Worm (Caenorhabditis elegans) whole organism, young adult: Measurements from ENCODE around the gene C03F11.2.
A peak's percentile ranks its signal among the peaks of the same experiment; 100 is the strongest.

Source experiments
- B0019.2 ChIP-seq: fragments of 200-800 bp; sonication (Bioruptor generic); conservative IDR thresholded peaks from 2 replicates; pipeline ENCODE4 v1.3.6; 2022; ENCODE audit warnings: missing genetic modification reagents, missing genetic modification characterization, missing compliant biosample characterization
- C17E4.6 ChIP-seq: fragments of 200-800 bp; sonication (Bioruptor generic); IDR thresholded peaks from 2 replicates; pipeline ENCODE4 v1.3.6; 2022; ENCODE audit warnings: missing genetic modification reagents, missing genetic modification characterization, missing compliant biosample characterization
- F22D6.2 ChIP-seq: sonication (generic microtip); optimal IDR thresholded peaks from 2 replicates; lab custom pipeline; 2016; ENCODE audit warnings: mild to moderate bottlenecking, missing genetic modification characterization, missing compliant biosample characterization
- F23B12.7 ChIP-seq: sonication (generic microtip); optimal IDR thresholded peaks from 2 replicates; lab custom pipeline; 2017; ENCODE audit warnings: missing genetic modification characterization, mild to moderate bottlenecking, missing compliant biosample characterization, antibody characterized with exemption, moderate library complexity; ENCODE audit not compliant: insufficient read depth
- T07F8.4 ChIP-seq: sonication (generic microtip); optimal IDR thresholded peaks from 2 replicates; lab custom pipeline; 2016; ENCODE audit warnings: mild to moderate bottlenecking, missing genetic modification characterization, moderate library complexity, missing compliant biosample characterization
- Y53G8AR.9 ChIP-seq: fragments of 200-800 bp; sonication (Bioruptor generic); conservative IDR thresholded peaks from 2 replicates; pipeline ENCODE4 v1.3.6; 2022; ENCODE audit warnings: missing genetic modification reagents, missing genetic modification characterization, missing compliant biosample characterization
- aptf-2 ChIP-seq: fragments of 200-800 bp; sonication (Bioruptor generic); conservative IDR thresholded peaks from 2 replicates; pipeline ENCODE4 v1.3.6; 2022; ENCODE audit warnings: missing genetic modification reagents, missing genetic modification characterization, missing compliant biosample characterization
- attf-3 ChIP-seq: fragments of 200-800 bp; sonication (Bioruptor generic); conservative IDR thresholded peaks from 2 replicates; pipeline ENCODE4 v1.3.6; 2022; ENCODE audit warnings: missing genetic modification reagents, missing genetic modification characterization, missing compliant biosample characterization
- attf-5 ChIP-seq: fragments of 200-800 bp; sonication (Bioruptor generic); optimal IDR thresholded peaks from 2 replicates; lab custom pipeline; 2018; ENCODE audit warnings: mild to moderate bottlenecking, missing genetic modification characterization, missing compliant biosample characterization
- attf-6 ChIP-seq: fragments of 200-800 bp; sonication (Bioruptor generic); IDR thresholded peaks from 2 replicates; pipeline ENCODE4 v1.3.6; 2022; ENCODE audit warnings: missing genetic modification reagents, missing genetic modification characterization, missing compliant biosample characterization
- chd-7 ChIP-seq: sonication (generic microtip); optimal IDR thresholded peaks from 2 replicates; lab custom pipeline; 2016; ENCODE audit warnings: mild to moderate bottlenecking, missing genetic modification characterization, moderate library complexity, missing compliant biosample characterization
- die-1 ChIP-seq: sonication (generic microtip); optimal IDR thresholded peaks from 2 replicates; lab custom pipeline; 2016; ENCODE audit warnings: missing genotype, mild to moderate bottlenecking, missing genetic modification characterization, missing compliant biosample characterization
- dox-1 ChIP-seq: fragments of 200-800 bp; sonication (Bioruptor generic); IDR thresholded peaks from 2 replicates; pipeline ENCODE4 v1.3.6; 2022; ENCODE audit warnings: missing genetic modification reagents, missing genetic modification characterization, missing compliant biosample characterization
- efl-1 ChIP-seq: fragments of 150-350 bp; optimal IDR thresholded peaks from 2 replicates; lab custom pipeline; 2014; ENCODE audit warnings: missing biosample characterization, missing genetic modification reagents, missing genetic modification characterization
- egrh-3 ChIP-seq: fragments of 200-800 bp; sonication (Bioruptor generic); IDR thresholded peaks from 2 replicates; pipeline ENCODE4 v1.3.6; 2022; ENCODE audit warnings: missing genetic modification reagents, missing genetic modification characterization, missing compliant biosample characterization
- ekl-4 ChIP-seq: fragments of 200-800 bp; sonication (Bioruptor generic); IDR thresholded peaks from 2 replicates; pipeline ENCODE4 v1.3.6; 2022; ENCODE audit warnings: missing genetic modification reagents, missing genetic modification characterization, missing compliant biosample characterization
- ets-4 ChIP-seq: fragments of 200-800 bp; sonication (Bioruptor generic); optimal IDR thresholded peaks from 2 replicates; lab custom pipeline; 2018; ENCODE audit warnings: mild to moderate bottlenecking, missing genetic modification characterization, missing compliant biosample characterization
- fkh-3 ChIP-seq: sonication (generic microtip); optimal IDR thresholded peaks from 2 replicates; lab custom pipeline; 2016; ENCODE audit warnings: mild to moderate bottlenecking, missing genetic modification characterization, missing compliant biosample characterization
- gei-17 ChIP-seq: fragments of 200-800 bp; sonication (Bioruptor generic); optimal IDR thresholded peaks from 2 replicates; lab custom pipeline; 2018; ENCODE audit warnings: mild to moderate bottlenecking, missing genetic modification characterization, missing compliant biosample characterization
- him-1 ChIP-seq: sonication (generic microtip); optimal IDR thresholded peaks from 2 replicates; lab custom pipeline; 2016; ENCODE audit warnings: missing genotype, missing genetic modification reagents, missing genetic modification characterization, missing compliant biosample characterization
- hmg-1.2 ChIP-seq: fragments of 200-800 bp; sonication (Bioruptor generic); IDR thresholded peaks from 2 replicates; pipeline ENCODE4 v1.3.6; 2022; ENCODE audit warnings: missing genetic modification reagents, missing genetic modification characterization, missing compliant biosample characterization
- hmg-20 ChIP-seq: fragments of 200-800 bp; sonication (Bioruptor generic); IDR thresholded peaks from 2 replicates; pipeline ENCODE4 v1.3.6; 2022; ENCODE audit warnings: missing genetic modification reagents, missing genetic modification characterization, missing compliant biosample characterization
- hsf-1 ChIP-seq: fragments of 200-800 bp; sonication (Bioruptor generic); IDR thresholded peaks from 2 replicates; pipeline ENCODE4 v1.3.6; 2022; ENCODE audit warnings: missing genetic modification reagents, missing genetic modification characterization, missing compliant biosample characterization
- let-607 ChIP-seq, 2 experiments: fragments of 200-800 bp in 1 of 2; sonication (Bioruptor generic) in 1 of 2; sonication (generic microtip) in 1 of 2; optimal IDR thresholded peaks; 2 replicates each; lab custom pipeline; 2016 to 2018; ENCODE audit warnings: mild to moderate bottlenecking in 2 of 2, missing compliant biosample characterization in 2 of 2, missing genetic modification characterization in 2 of 2, moderate library complexity in 2 of 2, missing genotype in 1 of 2
- lin-40 ChIP-seq: sonication (generic microtip); optimal IDR thresholded peaks from 2 replicates; lab custom pipeline; 2016; ENCODE audit warnings: missing genetic modification characterization, mild to moderate bottlenecking, missing compliant biosample characterization, missing genotype, missing genetic modification reagents
- lir-1 ChIP-seq: fragments of 200-800 bp; sonication (Bioruptor generic); conservative IDR thresholded peaks from 2 replicates; pipeline ENCODE4 v1.3.6; 2022; ENCODE audit warnings: missing genetic modification reagents, missing genetic modification characterization, missing compliant biosample characterization
- lsy-27 ChIP-seq: sonication (generic microtip); optimal IDR thresholded peaks from 2 replicates; lab custom pipeline; 2017; ENCODE audit warnings: missing genetic modification characterization, mild to moderate bottlenecking, missing compliant biosample characterization, antibody characterized with exemption, missing genotype, borderline replicate concordance; ENCODE audit not compliant: insufficient read depth
- madf-8 ChIP-seq: fragments of 200-800 bp; sonication (Bioruptor generic); conservative IDR thresholded peaks from 2 replicates; pipeline ENCODE4 v1.3.6; 2022; ENCODE audit warnings: missing genetic modification reagents, missing genetic modification characterization, missing compliant biosample characterization
- mel-28 ChIP-seq: sonication (generic microtip); optimal IDR thresholded peaks from 2 replicates; lab custom pipeline; 2016; ENCODE audit warnings: borderline replicate concordance, mild to moderate bottlenecking, missing genetic modification characterization, missing compliant biosample characterization
- mxl-1 ChIP-seq: sonication (generic microtip); optimal IDR thresholded peaks from 2 replicates; lab custom pipeline; 2016; ENCODE audit warnings: missing genetic modification characterization, missing compliant biosample characterization
- nfya-1 ChIP-seq: sonication (generic microtip); optimal IDR thresholded peaks from 2 replicates; lab custom pipeline; 2017; ENCODE audit warnings: antibody characterized with exemption, missing compliant biosample characterization, missing genetic modification characterization, borderline replicate concordance; ENCODE audit not compliant: insufficient read depth
- nfya-2 ChIP-seq: fragments of 200-800 bp; sonication (Bioruptor generic); IDR thresholded peaks from 2 replicates; pipeline ENCODE4 v1.3.6; 2022; ENCODE audit warnings: missing genetic modification reagents, missing genetic modification characterization, missing compliant biosample characterization
- nhr-120 ChIP-seq: fragments of 200-800 bp; sonication (Bioruptor generic); IDR thresholded peaks from 2 replicates; pipeline ENCODE4 v1.3.6; 2022; ENCODE audit warnings: missing genetic modification characterization, missing compliant biosample characterization
- nhr-80 ChIP-seq: sonication (generic microtip); optimal IDR thresholded peaks from 2 replicates; lab custom pipeline; 2016; ENCODE audit warnings: missing genetic modification characterization, missing compliant biosample characterization
- pbrm-1 ChIP-seq: fragments of 200-800 bp; sonication (Bioruptor generic); IDR thresholded peaks from 2 replicates; pipeline ENCODE4 v1.3.6; 2022; ENCODE audit warnings: missing genetic modification reagents, missing genetic modification characterization, missing compliant biosample characterization
- sdz-38 ChIP-seq: sonication (generic microtip); optimal IDR thresholded peaks from 2 replicates; lab custom pipeline; 2016; ENCODE audit warnings: missing genotype, missing genetic modification characterization, missing compliant biosample characterization
- snpc-3.4 ChIP-seq: sonication (generic microtip); optimal IDR thresholded peaks from 2 replicates; lab custom pipeline; 2017; ENCODE audit warnings: missing genetic modification characterization, mild to moderate bottlenecking, missing compliant biosample characterization, antibody characterized with exemption, moderate library complexity, missing genotype, missing genetic modification reagents
- somi-1 ChIP-seq: fragments of 200-800 bp; sonication (Bioruptor generic); optimal IDR thresholded peaks from 2 replicates; lab custom pipeline; 2018; ENCODE audit warnings: mild to moderate bottlenecking, missing genetic modification characterization, missing compliant biosample characterization
- unc-130 ChIP-seq: sonication (generic microtip); optimal IDR thresholded peaks from 2 replicates; lab custom pipeline; 2016; ENCODE audit warnings: missing genetic modification reagents, missing genetic modification characterization, missing compliant biosample characterization
- xnd-1 ChIP-seq: sonication (generic microtip); optimal IDR thresholded peaks from 2 replicates; lab custom pipeline; 2016; ENCODE audit warnings: missing genotype, missing genetic modification reagents, missing genetic modification characterization, missing compliant biosample characterization
- ztf-6 ChIP-seq: fragments of 200-800 bp; sonication (Bioruptor generic); IDR thresholded peaks from 2 replicates; pipeline ENCODE4 v1.3.6; 2022; ENCODE audit warnings: missing genetic modification reagents, missing genetic modification characterization, missing compliant biosample characterization

The C03F11.2 gene

ce11 chrX:5400524-5400923 is 3.3 kb upstream of the C03F11.2 start, which contains the start of gene scav-1:
Gene scav-1, minus strand, starts transcription at chrX:5400584.
- TF ChIP-seq ets-4 (GFP tag; lab: Kevin White, UChicago) (peak; percentile 51), chd-7 (tag; lab: Kevin White, UChicago) (no peak), ekl-4 (no peak), pbrm-1 (GFP tag; lab: Robert Waterston, UW) (no peak), F23B12.7 (peak; percentile 7), snpc-3.4 (tag; lab: Kevin White, UChicago) (no peak), let-607 (tag; optimal IDR thresholded peaks at IDR 0.05; lab: Kevin White, UChicago) (peak; percentile 57 to 85), dox-1 (GFP tag; lab: Robert Waterston, UW) (peak; percentile 41; the same call in 1 of the 2 replicates), nhr-80 (peak; percentile 95), somi-1 (GFP tag; lab: Kevin White, UChicago) (no peak)
- TF ChIP-seq, all 124 proteins: peak for 5

DNA sequence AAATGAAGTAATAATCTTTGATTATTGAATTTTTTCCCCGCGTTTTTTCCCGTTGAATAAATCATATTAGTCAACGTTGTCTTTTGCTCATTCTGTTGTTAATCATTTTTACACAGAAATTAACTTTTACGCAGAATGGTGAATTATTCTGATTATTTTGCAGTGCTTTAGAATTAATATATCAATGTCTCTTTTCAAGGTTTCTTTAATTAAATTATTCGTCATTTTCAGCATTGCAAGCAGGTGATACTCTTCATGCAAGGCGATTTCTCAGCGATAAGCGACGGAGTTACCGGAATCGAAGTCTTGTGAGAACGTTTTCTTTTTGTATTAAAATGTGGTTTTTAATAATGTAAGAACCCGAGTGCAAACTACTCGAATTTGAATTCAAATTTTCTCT is 9.6 kb downstream of the C03F11.2 start:
- no peak for TF ChIP-seq lsy-27 (tag; lab: Kevin White, UChicago)
- no peak for TF ChIP-seq nhr-120
- no peak for TF ChIP-seq attf-3
- no peak for TF ChIP-seq madf-8 (GFP tag; lab: Robert Waterston, UW)

DNA sequence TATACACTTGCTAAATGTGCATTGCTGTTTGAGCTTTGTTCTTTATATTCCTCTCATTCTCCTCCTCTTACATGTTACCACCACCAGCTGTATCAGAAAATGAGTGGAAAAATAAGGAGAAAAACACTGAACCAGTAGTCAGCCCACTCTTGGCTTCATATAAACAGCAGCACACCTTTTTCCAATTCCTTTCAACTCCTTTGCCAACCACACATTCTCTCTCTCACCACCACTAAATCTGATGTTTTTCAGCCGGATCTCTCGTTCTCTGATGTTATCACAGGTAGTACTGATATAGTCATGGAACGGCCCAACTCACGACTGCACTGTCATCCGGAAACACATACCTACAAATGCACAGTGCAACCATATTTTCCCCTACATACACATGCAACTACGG is 10.6 kb downstream of the C03F11.2 start, which contains the start of gene kcnl-3:
Gene kcnl-3 (plus strand): TSS at position 301 of the 400 bp plus-strand sequence.
- TF ChIP-seq die-1 (tag; lab: Kevin White, UChicago) (no peak), Y53G8AR.9 (GFP tag; lab: Robert Waterston, UW) (no peak), mel-28 (tag; lab: Kevin White, UChicago) (no peak), F22D6.2 (tag; lab: Kevin White, UChicago) (no peak), hmg-1.2 (GFP tag; lab: Robert Waterston, UW) (no peak), gei-17 (GFP tag; lab: Kevin White, UChicago) (no peak), him-1 (no peak), attf-6 (GFP tag; lab: Robert Waterston, UW) (no peak), mxl-1 (no peak), snpc-3.4 (tag; lab: Kevin White, UChicago) (no peak), lir-1 (GFP tag; lab: Robert Waterston, UW) (no peak)

- TF ChIP-seq sdz-38 (tag; lab: Kevin White, UChicago) (no peak), hmg-20 (GFP tag; lab: Robert Waterston, UW) (no peak), lin-40 (no peak)
Observed at ce11 chrX:5382778-5383177, 14.4 kb downstream of the C03F11.2 start.

DNA sequence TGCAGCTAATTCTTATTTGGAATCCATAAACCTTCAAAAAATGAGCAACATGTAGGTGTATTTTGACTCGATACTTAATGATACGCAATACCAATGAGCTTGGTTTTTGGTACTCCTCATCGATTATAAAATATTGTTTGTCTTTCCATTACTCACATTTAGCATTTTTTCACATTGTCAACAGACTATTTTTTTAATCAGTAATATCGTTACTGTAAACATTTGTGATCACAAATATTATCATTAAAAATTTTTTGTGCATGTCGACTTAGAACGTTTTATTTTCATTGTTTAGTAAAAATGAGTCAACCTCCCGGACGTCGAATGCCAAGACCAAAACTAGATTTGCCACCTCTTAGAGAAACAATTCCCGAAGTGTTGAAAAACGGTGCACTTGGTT is 19.9 kb downstream of the C03F11.2 start, which contains the start of gene sek-5:
Gene sek-5 (plus strand): TSS at position 301 of the 400 bp plus-strand sequence.
- TF ChIP-seq aptf-2 (GFP tag; lab: Robert Waterston, UW) (no peak), xnd-1 (tag; lab: Kevin White, UChicago) (no peak), attf-5 (GFP tag; lab: Kevin White, UChicago) (no peak), T07F8.4 (tag; lab: Kevin White, UChicago) (no peak), ztf-6 (no peak), fkh-3 (tag; lab: Kevin White, UChicago) (no peak), unc-130 (GFP tag; lab: Kevin White, UChicago) (no peak), nfya-1 (tag; lab: Kevin White, UChicago) (no peak), C17E4.6 (GFP tag; lab: Robert Waterston, UW) (no peak), hmg-20 (GFP tag; lab: Robert Waterston, UW) (no peak), B0019.2 (GFP tag; lab: Robert Waterston, UW) (no peak), efl-1 (GFP tag; lab: Kevin White, UChicago) (no peak), him-1 (no peak), nfya-2 (GFP tag; lab: Robert Waterston, UW) (no peak), hsf-1 (GFP tag; lab: Robert Waterston, UW) (no peak), lir-1 (GFP tag; lab: Robert Waterston, UW) (no peak), nhr-80 (no peak), egrh-3 (GFP tag; lab: Robert Waterston, UW) (no peak)
